Fruit fly (Drosophila melanogaster): ENCODE data around the gene CG6059.
A peak's percentile ranks its signal among the peaks of the same experiment; 100 is the strongest.

Gene CG6059

DNA sequence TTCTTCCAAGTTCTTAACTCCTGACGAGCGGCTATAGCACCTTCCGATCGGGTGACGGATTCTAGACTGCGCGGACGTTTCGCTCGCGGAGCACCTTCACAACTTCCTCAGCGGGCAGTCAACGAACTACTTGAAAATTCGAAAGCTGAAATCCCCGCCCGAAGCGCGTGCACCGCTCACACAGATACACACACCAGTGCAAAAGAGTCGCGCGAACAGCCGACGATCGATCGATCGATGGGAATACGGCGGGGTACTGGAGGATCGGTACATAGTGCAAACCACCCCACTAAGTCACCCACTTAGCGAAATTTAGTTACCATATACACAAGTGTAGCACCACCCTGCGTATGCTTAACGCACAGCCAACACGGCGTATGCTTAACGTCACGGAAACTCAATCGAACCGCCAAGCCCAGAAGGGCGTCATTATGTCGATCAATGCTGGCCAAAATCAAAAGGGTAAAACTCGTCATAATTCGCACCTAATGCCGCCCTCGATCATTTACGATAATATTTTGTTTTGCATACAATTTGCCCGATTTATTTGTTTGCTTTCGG lies 18.3 kb downstream of the CG6059 start, which contains the start of gene CAH9:
Gene CAH9, minus strand, starts transcription at position 51 of the 561 bp plus-strand sequence.
- TF ChIP-seq seq (GFP tag; IDR thresholded peaks at IDR 0.05) (no peak), dpn (GFP tag; optimal IDR thresholded peaks at IDR 0.05) (no peak), Ssrp (tag; optimal IDR thresholded peaks at IDR 0.05) (no peak), nmo (GFP tag; optimal IDR thresholded peaks at IDR 0.05) (no peak), CG12104 (GFP tag; optimal IDR thresholded peaks at IDR 0.05) (no peak), CG32532 (GFP tag; IDR thresholded peaks at IDR 0.05) (no peak), CG7357 (GFP tag; IDR thresholded peaks at IDR 0.05) (no peak), pzg (GFP tag; optimal IDR thresholded peaks at IDR 0.05) (no peak), CG3838 (GFP tag; optimal IDR thresholded peaks at IDR 0.05) (no peak), cwo (GFP tag; optimal IDR thresholded peaks at IDR 0.05) (peak; percentile 8), hth (optimal IDR thresholded peaks at IDR 0.05) (no peak), eyg (GFP tag; optimal IDR thresholded peaks at IDR 0.05) (no peak), Sin3A (optimal IDR thresholded peaks at IDR 0.05) (no peak), CG18764 (GFP tag; optimal IDR thresholded peaks at IDR 0.05) (no peak), CG12769 (tag; optimal IDR thresholded peaks at IDR 0.05) (no peak), Jarid2 (GFP tag; optimal IDR thresholded peaks at IDR 0.05) (no peak), Dbx (GFP tag; IDR thresholded peaks at IDR 0.05) (no peak), NFAT (GFP tag; IDR thresholded peaks at IDR 0.05) (0 out of 2 replicates have a peak, but pooled peaks have one; percentile 3), CG17912 (GFP tag; optimal IDR thresholded peaks at IDR 0.05) (no peak), mam (GFP tag; optimal IDR thresholded peaks at IDR 0.05) (no peak), pho (GFP tag; optimal IDR thresholded peaks at IDR 0.05) (no peak), CG9932 (GFP tag; IDR thresholded peaks at IDR 0.05) (no peak), CG2116 (GFP tag; optimal IDR thresholded peaks at IDR 0.05) (no peak), CG8281 (tag; optimal IDR thresholded peaks at IDR 0.05) (no peak), CG15073 (GFP tag; optimal IDR thresholded peaks at IDR 0.05) (no peak), Med (GFP tag) (no peak), da (GFP tag; optimal IDR thresholded peaks at IDR 0.05) (no peak), Ets65A (GFP tag) (peak; percentile 61), CG7372 (GFP tag; IDR thresholded peaks at IDR 0.05) (peak; percentile 73)

- TF ChIP-seq CG34376 (GFP tag; optimal IDR thresholded peaks at IDR 0.05) (no peak), Hey (tag; optimal IDR thresholded peaks at IDR 0.05) (peak; percentile 57), CG6791 (GFP tag; IDR thresholded peaks at IDR 0.05; ENCODE audit: partially characterized antibody) (no peak), CG5953 (GFP tag; IDR thresholded peaks at IDR 0.05) (no peak), sd (tag; optimal IDR thresholded peaks at IDR 0.05) (no peak), dmrt99B (tag; optimal IDR thresholded peaks at IDR 0.05) (no peak), CG9876 (GFP tag; optimal IDR thresholded peaks at IDR 0.05) (no peak), crc (GFP tag; optimal IDR thresholded peaks at IDR 0.05) (no peak), HmgZ (tag; optimal IDR thresholded peaks at IDR 0.05) (no peak), exex (tag; optimal IDR thresholded peaks at IDR 0.05) (peak; percentile 66), CG15696 (tag; optimal IDR thresholded peaks at IDR 0.05) (no peak), Mrtf (GFP tag; IDR thresholded peaks at IDR 0.05) (no peak), zen (tag; optimal IDR thresholded peaks at IDR 0.05) (no peak)
These were observed 19.0 kb downstream of the CG6059 start for dm6 chr3R:27105439-27105838.
